Worm (Caenorhabditis elegans) whole organism, young adult: ENCODE results near the gene nhr-258.

ENCODE experiments used
- ama-1 ChIP-seq, 3 experiments: fragments of 150-350 bp in 1 of 3; sonication (generic microtip) in 2 of 3; optimal IDR thresholded peaks; 2 replicates each; lab custom pipeline; 2014 to 2018; ENCODE audit warnings: missing biosample characterization in 2 of 3, missing genetic modification characterization in 2 of 3, missing genetic modification reagents in 2 of 3
- attf-6 ChIP-seq: fragments of 200-800 bp; sonication (Bioruptor generic); IDR thresholded peaks from 2 replicates; pipeline ENCODE4 v1.3.6; 2022; ENCODE audit warnings: missing genetic modification reagents, missing genetic modification characterization, missing compliant biosample characterization
- chd-7 ChIP-seq: sonication (generic microtip); optimal IDR thresholded peaks from 2 replicates; lab custom pipeline; 2016; ENCODE audit warnings: mild to moderate bottlenecking, missing genetic modification characterization, moderate library complexity, missing compliant biosample characterization
- madf-10 ChIP-seq: sonication (generic microtip); optimal IDR thresholded peaks from 2 replicates; lab custom pipeline; 2016; ENCODE audit warnings: mild to moderate bottlenecking, missing genetic modification characterization, missing compliant biosample characterization
- snpc-4 ChIP-seq, 5 experiments: fragments of 150-350 bp in 1 of 5; sonication (generic microtip) in 4 of 5; optimal IDR thresholded peaks; 2 replicates each; lab custom pipeline; 2014 to 2018; ENCODE audit warnings: missing genetic modification characterization in 5 of 5, missing biosample characterization in 3 of 5, antibody characterized with exemption in 2 of 5, mild to moderate bottlenecking in 2 of 5, missing compliant biosample characterization in 2 of 5, missing genotype in 2 of 5, moderate library complexity in 2 of 5, missing genetic modification reagents in 1 of 5
- tlf-1 ChIP-seq: fragments of 200-800 bp; sonication (Bioruptor generic); optimal IDR thresholded peaks from 2 replicates; lab custom pipeline; 2018; ENCODE audit warnings: mild to moderate bottlenecking, missing genetic modification characterization, missing compliant biosample characterization
- unc-62 ChIP-seq: fragments of 150-350 bp; optimal IDR thresholded peaks from 2 replicates; lab custom pipeline; 2014; ENCODE audit warnings: missing biosample characterization, missing genetic modification reagents, missing genetic modification characterization

DNA sequence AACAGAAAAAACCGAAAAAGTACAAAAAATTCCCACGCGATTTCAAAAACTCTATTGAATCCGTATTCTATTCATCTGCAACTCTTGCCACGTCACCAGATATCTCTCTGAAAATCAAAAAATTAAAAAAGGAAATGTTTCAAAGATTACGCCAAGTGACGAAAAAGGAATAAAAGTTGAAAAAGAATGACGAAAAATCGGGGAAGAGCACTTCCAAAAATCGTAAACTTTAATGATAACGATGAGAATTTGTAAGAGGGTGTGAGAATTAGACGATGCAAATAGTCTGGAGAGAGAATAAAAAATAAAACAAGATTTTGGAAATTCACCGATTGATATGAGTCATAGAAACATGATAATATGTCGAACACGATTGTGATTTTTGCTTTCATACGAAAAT lies 10.6 kb upstream of the nhr-258 start:
- TF ChIP-seq attf-6 (GFP tag; lab: Robert Waterston, UW) (no peak), ama-1 (optimal IDR thresholded peaks at IDR 0.05; lab: Kevin White, UChicago) (no peak), ama-1 (GFP tag; optimal IDR thresholded peaks at IDR 0.05; lab: Kevin White, UChicago) (no peak), tlf-1 (GFP tag; lab: Kevin White, UChicago) (no peak), snpc-4 (GFP tag; optimal IDR thresholded peaks at IDR 0.05; lab: Kevin White, UChicago) (no peak), snpc-4 (tag; optimal IDR thresholded peaks at IDR 0.05; lab: Kevin White, UChicago) (no peak), unc-62 (no peak), chd-7 (no peak), madf-10 (no peak)
